Worm (Caenorhabditis elegans) whole organism, young adult: Measurements from ENCODE around the gene cah-3.

Experiments used
- nfya-1 ChIP-seq: sonication (generic microtip); optimal IDR thresholded peaks from 2 replicates; lab custom pipeline; 2017; ENCODE audit warnings: antibody characterized with exemption, missing compliant biosample characterization, missing genetic modification characterization, borderline replicate concordance; ENCODE audit not compliant: insufficient read depth
- pha-4 ChIP-seq: fragments of 150-350 bp; sonication (generic microtip); optimal IDR thresholded peaks from 2 replicates; lab custom pipeline; 2014; ENCODE audit warnings: missing biosample characterization, missing genetic modification reagents, missing genetic modification characterization

DNA sequence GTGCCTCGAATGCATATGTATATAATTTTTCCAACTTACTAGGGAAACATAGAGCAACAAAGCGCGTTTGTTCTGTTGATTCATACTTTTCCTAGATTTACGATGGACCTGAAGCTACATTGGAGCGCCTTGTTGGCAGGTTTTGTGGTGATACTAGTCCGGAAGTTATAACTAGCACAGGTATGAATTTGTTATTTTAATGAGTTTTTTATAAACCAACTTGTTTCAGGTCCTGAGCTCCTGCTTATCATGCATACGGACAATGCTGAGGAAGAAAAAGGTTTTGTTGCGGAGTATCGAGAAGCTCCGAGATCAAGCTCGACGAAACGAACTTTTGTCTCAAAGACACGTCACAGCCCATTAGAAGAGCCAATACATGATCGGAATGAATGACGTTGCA is 16.5 kb upstream of the cah-3 start, which contains the start of gene F38E9.1:
- TF ChIP-seq pha-4: no peak
- no peak for TF ChIP-seq nfya-1 (tag; lab: Kevin White, UChicago)
